Fruit fly (Drosophila melanogaster): ENCODE measurements around the gene djl.
A peak's percentile ranks its signal among the peaks of the same experiment; 100 is the strongest.

djl gene

dm6 chr3R:7075115-7075425 is 14.5 kb downstream of the djl start:
- TF ChIP-seq CG1621 (tag; optimal IDR thresholded peaks at IDR 0.05), result no peak
- peak; percentile 17 for TF ChIP-seq Eip78C (GFP tag)
- TF ChIP-seq dsx (GFP tag; optimal IDR thresholded peaks at IDR 0.05; ENCODE audit: poor library complexity, severe bottlenecking), result peak; percentile 4
- no peak for TF ChIP-seq CG9139 (GFP tag; optimal IDR thresholded peaks at IDR 0.05)
- no peak for TF ChIP-seq CG10669 (GFP tag; optimal IDR thresholded peaks at IDR 0.05)
- TF ChIP-seq CG6163 (GFP tag; IDR thresholded peaks at IDR 0.05), result no peak
- no peak for TF ChIP-seq ss (GFP tag; optimal IDR thresholded peaks at IDR 0.05)

- TF ChIP-seq CG6808 (GFP tag; optimal IDR thresholded peaks at IDR 0.05) (peak; percentile 91), CG11294 (GFP tag; IDR thresholded peaks at IDR 0.05) (no peak), spab (GFP tag; optimal IDR thresholded peaks at IDR 0.05) (peak; percentile 90), dac (GFP tag; optimal IDR thresholded peaks at IDR 0.05) (peak; percentile 74), Eip78C (GFP tag) (peak; percentile 99), Hr38 (GFP tag; optimal IDR thresholded peaks at IDR 0.05) (no peak), CG11902 (GFP tag; optimal IDR thresholded peaks at IDR 0.05) (peak; percentile 91), pdm3 (GFP tag; optimal IDR thresholded peaks at IDR 0.05) (peak; percentile 94), net (GFP tag; optimal IDR thresholded peaks at IDR 0.05) (peak; percentile 89), Smox (GFP tag; optimal IDR thresholded peaks at IDR 0.05) (peak; percentile 96), svp (GFP tag) (peak; percentile 99), CG16779 (tag; optimal IDR thresholded peaks at IDR 0.05) (peak; percentile 80), CG11762 (GFP tag; optimal IDR thresholded peaks at IDR 0.05; ENCODE audit: insufficient read depth) (peak; percentile 90), ss (GFP tag; optimal IDR thresholded peaks at IDR 0.05) (peak; percentile 85 to 88), CG1621 (tag; optimal IDR thresholded peaks at IDR 0.05) (peak; percentile 82), CG8319 (GFP tag; optimal IDR thresholded peaks at IDR 0.05) (peak; percentile 89), fkh (GFP tag; optimal IDR thresholded peaks at IDR 0.05) (peak; percentile 69), Met (GFP tag; optimal IDR thresholded peaks at IDR 0.05) (peak; percentile 97), CG3919 (GFP tag; optimal IDR thresholded peaks at IDR 0.05) (peak; percentile 95), CG8119 (GFP tag; IDR thresholded peaks at IDR 0.05) (no peak), Sox15 (GFP tag; optimal IDR thresholded peaks at IDR 0.05) (peak; percentile 85), salr (GFP tag; optimal IDR thresholded peaks at IDR 0.05) (peak; percentile 83 to 86), lz (GFP tag; optimal IDR thresholded peaks at IDR 0.05) (peak; percentile 93), fd59A (GFP tag; optimal IDR thresholded peaks at IDR 0.05) (peak; percentile 87), fd85E (GFP tag; optimal IDR thresholded peaks at IDR 0.05) (peak; percentile 84), eg (GFP tag; IDR thresholded peaks at IDR 0.05) (no peak), CG6792 (GFP tag; optimal IDR thresholded peaks at IDR 0.05) (peak; percentile 93), CG34406 (GFP tag; optimal IDR thresholded peaks at IDR 0.05) (peak; percentile 93), Gug (GFP tag; IDR thresholded peaks at IDR 0.05) (no peak), Sox102F (GFP tag; optimal IDR thresholded peaks at IDR 0.05) (peak; percentile 97), Sox14 (GFP tag; optimal IDR thresholded peaks at IDR 0.05) (peak; percentile 97), esn (GFP tag; optimal IDR thresholded peaks at IDR 0.05) (peak; percentile 97), cyc (GFP tag; optimal IDR thresholded peaks at IDR 0.05) (peak; percentile 96), CG31627 (GFP tag; optimal IDR thresholded peaks at IDR 0.05) (peak; percentile 96), CG6854 (GFP tag; optimal IDR thresholded peaks at IDR 0.05) (peak; percentile 88), CG15336 (GFP tag; IDR thresholded peaks at IDR 0.05) (no peak), Blimp-1 (GFP tag; optimal IDR thresholded peaks at IDR 0.05) (peak; percentile 89), CG3032 (tag; optimal IDR thresholded peaks at IDR 0.05) (peak; percentile 89), achi (GFP tag; optimal IDR thresholded peaks at IDR 0.05) (peak; percentile 93), CG10669 (GFP tag; optimal IDR thresholded peaks at IDR 0.05) (peak; percentile 91), CG8632 (GFP tag; optimal IDR thresholded peaks at IDR 0.05) (peak; percentile 93), Ets96B (tag; optimal IDR thresholded peaks at IDR 0.05) (peak; percentile 91), CG10631 (GFP tag; optimal IDR thresholded peaks at IDR 0.05) (peak; percentile 92), Ets21C (GFP tag; optimal IDR thresholded peaks at IDR 0.05) (peak; percentile 91), CG6276 (GFP tag; optimal IDR thresholded peaks at IDR 0.05) (no peak), dsx (GFP tag; optimal IDR thresholded peaks at IDR 0.05; ENCODE audit: poor library complexity, severe bottlenecking) (peak; percentile 87), Eip93F (GFP tag; optimal IDR thresholded peaks at IDR 0.05) (peak; percentile 78)
Observed at dm6 chr3R:7075712-7076183, 15.2 kb downstream of the djl start.
